Worm (Caenorhabditis elegans) whole organism, early embryonic: ENCODE measurements around the gene Y39B6A.13.

Source experiments
- B0310.2 ChIP-seq: sonication (generic microtip); optimal IDR thresholded peaks from 2 replicates; lab custom pipeline; 2016; ENCODE audit warnings: mild to moderate bottlenecking, missing genetic modification characterization, missing compliant biosample characterization
- F13C5.2 ChIP-seq: sonication (generic microtip); optimal IDR thresholded peaks from 2 replicates; lab custom pipeline; 2017; ENCODE audit warnings: mild to moderate bottlenecking, missing genetic modification characterization, inconsistent platforms, missing compliant biosample characterization
- ama-1 ChIP-seq: fragments of 150-350 bp; optimal IDR thresholded peaks from 2 replicates; lab custom pipeline; 2014
- pes-1 ChIP-seq: fragments of 200-800 bp; sonication (Bioruptor generic); IDR thresholded peaks from 2 replicates; pipeline ENCODE4 v1.3.6; 2022; ENCODE audit warnings: missing genetic modification reagents, missing genetic modification characterization, missing compliant biosample characterization

DNA sequence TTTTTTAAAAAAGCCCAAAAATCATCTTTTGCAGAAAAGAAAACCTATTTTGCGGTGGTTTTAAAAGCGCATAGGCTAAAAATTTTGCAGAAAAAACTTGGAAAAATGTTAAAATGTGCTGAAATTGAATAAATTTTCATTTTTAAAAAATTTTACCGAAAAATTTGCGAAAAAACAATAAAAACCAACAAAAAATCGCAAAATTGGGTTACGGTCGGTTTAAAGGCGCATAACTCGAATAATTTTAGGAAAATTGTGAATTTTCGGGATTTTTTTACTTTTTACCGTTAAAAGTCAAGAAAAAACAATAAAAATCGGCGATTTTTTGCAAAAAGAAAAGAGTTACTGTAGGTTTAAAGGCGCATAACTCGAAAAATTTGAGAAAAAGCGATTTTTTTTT is 6.0 kb upstream of the Y39B6A.13 start:
- no peak for TF ChIP-seq pes-1 (GFP tag; lab: Robert Waterston, UW)
- TF ChIP-seq ama-1: no peak
- no peak for TF ChIP-seq B0310.2
- TF ChIP-seq F13C5.2: no peak
